Fruit fly (Drosophila melanogaster): Measurements from ENCODE around the gene CG8519.

CG8519 gene

DNA sequence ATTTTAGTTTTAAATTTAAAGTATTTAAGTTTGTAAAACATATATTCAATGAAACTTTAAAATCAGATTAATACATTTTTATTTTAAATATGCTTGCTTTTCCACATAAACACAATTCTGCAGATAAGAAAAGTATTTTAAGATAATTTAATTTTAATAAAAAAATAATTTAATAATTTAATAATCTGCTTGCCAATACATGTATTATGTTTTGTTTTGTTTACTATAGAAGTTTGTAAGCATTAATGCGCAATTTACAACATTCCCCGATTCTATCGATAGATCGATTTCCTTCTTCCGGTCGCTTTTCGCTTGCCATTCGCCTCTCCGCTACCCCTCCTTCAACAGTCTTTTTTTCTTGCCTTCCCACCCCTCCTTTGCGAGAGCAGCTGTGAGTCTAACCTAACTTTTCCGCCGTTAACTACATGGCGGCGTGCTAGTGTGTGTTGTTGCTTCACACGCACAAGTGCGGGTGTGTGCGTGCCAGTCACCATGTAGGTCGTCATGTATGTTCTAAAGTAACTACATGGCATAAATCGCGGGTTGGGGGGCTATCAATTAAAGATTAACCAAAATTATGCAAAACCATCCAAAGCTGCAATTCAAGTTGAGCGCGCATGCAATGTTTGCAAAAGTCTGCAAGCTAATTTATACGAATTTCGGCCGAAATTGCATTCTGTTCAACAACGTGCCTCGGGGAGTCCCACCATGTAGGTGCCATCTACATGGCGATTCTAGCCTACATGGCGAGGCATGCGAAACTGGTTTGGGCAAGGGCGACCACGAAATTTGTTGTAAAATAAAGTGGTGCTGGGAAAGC, 38.9 kb downstream of the CG8519 start (continued):
- TF ChIP-seq fd102C (GFP tag; optimal IDR thresholded peaks at IDR 0.05) (no peak), Abd-B (GFP tag; optimal IDR thresholded peaks at IDR 0.05) (peak; percentile 26), CG17802 (tag; optimal IDR thresholded peaks at IDR 0.05) (no peak), CG12769 (tag; optimal IDR thresholded peaks at IDR 0.05) (peak; percentile 81), D19A (tag; optimal IDR thresholded peaks at IDR 0.05) (no peak), esg (GFP tag; conservative IDR thresholded peaks at IDR 0.05) (no peak), pita (GFP tag; optimal IDR thresholded peaks at IDR 0.05) (no peak), row (GFP tag; IDR thresholded peaks at IDR 0.05) (no peak; the same call in 1 of the 3 replicates), CG10267 (tag; optimal IDR thresholded peaks at IDR 0.05) (peak; percentile 31), HLH54F (GFP tag; optimal IDR thresholded peaks at IDR 0.05) (no peak), psq (GFP tag; optimal IDR thresholded peaks at IDR 0.05) (peak; percentile 99), p53 (GFP tag; optimal IDR thresholded peaks at IDR 0.05) (peak; percentile 7), NFAT (GFP tag; IDR thresholded peaks at IDR 0.05) (peak; percentile 65; the same call in 1 of the 2 replicates), CG7357 (GFP tag; IDR thresholded peaks at IDR 0.05) (no peak), CoRest (tag; optimal IDR thresholded peaks at IDR 0.05) (peak; percentile 40), CG8765 (GFP tag; IDR thresholded peaks at IDR 0.05) (no peak), Dad (GFP tag; optimal IDR thresholded peaks at IDR 0.05) (no peak), crc (GFP tag; optimal IDR thresholded peaks at IDR 0.05) (no peak), CG18764 (GFP tag; optimal IDR thresholded peaks at IDR 0.05) (no peak), Jarid2 (GFP tag; optimal IDR thresholded peaks at IDR 0.05) (no peak), CG31224 (GFP tag; IDR thresholded peaks at IDR 0.05) (no peak), inv (GFP tag; IDR thresholded peaks at IDR 0.05; ENCODE audit: partially characterized antibody) (no peak; the same call in 1 of the 2 replicates), jumu (GFP tag; optimal IDR thresholded peaks at IDR 0.05) (no peak), CG6654 (GFP tag; optimal IDR thresholded peaks at IDR 0.05) (no peak), CG4404 (GFP tag; IDR thresholded peaks at IDR 0.05) (no peak), nerfin-1 (tag; optimal IDR thresholded peaks at IDR 0.05) (peak; percentile 51), cas (GFP tag; IDR thresholded peaks at IDR 0.05) (no peak), CG10209 (GFP tag; optimal IDR thresholded peaks at IDR 0.05) (peak; percentile 35), Lpt (GFP tag; optimal IDR thresholded peaks at IDR 0.05) (no peak), CTCF (GFP tag; optimal IDR thresholded peaks at IDR 0.05) (peak; percentile 85), GATAe (GFP tag; conservative IDR thresholded peaks at IDR 0.05) (no peak), Doc2 (GFP tag; IDR thresholded peaks at IDR 0.05) (no peak), CG2120 (GFP tag; optimal IDR thresholded peaks at IDR 0.05) (no peak), Fer1 (GFP tag; optimal IDR thresholded peaks at IDR 0.05) (no peak), CG17912 (GFP tag; optimal IDR thresholded peaks at IDR 0.05) (peak; percentile 52), CG7987 (GFP tag; optimal IDR thresholded peaks at IDR 0.05) (peak; percentile 65), CG9215 (GFP tag; IDR thresholded peaks at IDR 0.05) (peak; percentile 44; the same call in 1 of the 2 replicates), crp (GFP tag; optimal IDR thresholded peaks at IDR 0.05) (peak in 1 of 2 experiments; percentile 83), Stat92E (GFP tag; optimal IDR thresholded peaks at IDR 0.05) (peak in 1 of 3 experiments; percentile 7), CG14050 (GFP tag; IDR thresholded peaks at IDR 0.05) (no peak), sc (optimal IDR thresholded peaks at IDR 0.05) (no peak), sc (GFP tag; optimal IDR thresholded peaks at IDR 0.05) (no peak), lov (optimal IDR thresholded peaks at IDR 0.05) (no peak), lov (GFP tag; IDR thresholded peaks at IDR 0.05) (0 out of 3 replicates have a peak, but pooled peaks have one; percentile 24), br (optimal IDR thresholded peaks at IDR 0.05) (no peak), so (GFP tag; IDR thresholded peaks at IDR 0.05) (no peak), ap (GFP tag; IDR thresholded peaks at IDR 0.05) (no peak), ftz-f1 (GFP tag; optimal IDR thresholded peaks at IDR 0.05) (peak; percentile 64), Xrp1 (GFP tag; IDR thresholded peaks at IDR 0.05) (no peak), HmgZ (tag; optimal IDR thresholded peaks at IDR 0.05) (peak; percentile 64), CG3281 (GFP tag; optimal IDR thresholded peaks at IDR 0.05) (no peak)

Data from whole organism, embryonic.